Worm (Caenorhabditis elegans) whole organism, L3 larva: ENCODE measurements around the gene fbxc-22.

Source experiments
- R02D3.7 ChIP-seq: fragments of 150-350 bp; optimal IDR thresholded peaks from 2 replicates; lab custom pipeline; 2014; ENCODE audit warnings: missing biosample characterization, missing genetic modification characterization
- ZK546.5 ChIP-seq: sonication (generic microtip); optimal IDR thresholded peaks from 2 replicates; lab custom pipeline; 2017; ENCODE audit warnings: missing biosample characterization, missing genetic modification characterization
- aly-2 ChIP-seq: fragments of 150-350 bp; optimal IDR thresholded peaks from 2 replicates; lab custom pipeline; 2014; ENCODE audit warnings: missing biosample characterization, missing genetic modification characterization
- ceh-28 ChIP-seq: fragments of 150-350 bp; optimal IDR thresholded peaks from 2 replicates; lab custom pipeline; 2014; ENCODE audit warnings: missing biosample characterization, missing genetic modification reagents, missing genetic modification characterization
- elt-2 ChIP-seq: sonication (generic microtip); optimal IDR thresholded peaks from 2 replicates; lab custom pipeline; 2016; ENCODE audit warnings: missing genetic modification reagents, mild to moderate bottlenecking, missing genetic modification characterization, missing compliant biosample characterization
- elt-3 ChIP-seq, 3 experiments: fragments of 150-350 bp in 1 of 3; sonication (generic microtip) in 2 of 3; optimal IDR thresholded peaks; 2 replicates in 2 of 3; 4 replicates in 1 of 3; lab custom pipeline; 2014 to 2017; ENCODE audit warnings: missing biosample characterization in 3 of 3, missing genetic modification characterization in 3 of 3
- fkh-2 ChIP-seq: fragments of 150-350 bp; optimal IDR thresholded peaks from 2 replicates; lab custom pipeline; 2014; ENCODE audit warnings: missing biosample characterization, missing genetic modification reagents, missing genetic modification characterization
- nhr-11 ChIP-seq: fragments of 150-350 bp; optimal IDR thresholded peaks from 2 replicates; lab custom pipeline; 2014; ENCODE audit warnings: missing biosample characterization, missing genetic modification characterization
- nhr-76 ChIP-seq: fragments of 150-350 bp; sonication (generic microtip); optimal IDR thresholded peaks from 5 replicates; lab custom pipeline; 2014; ENCODE audit warnings: missing biosample characterization, missing genetic modification characterization
- snpc-4 ChIP-seq: fragments of 150-350 bp; optimal IDR thresholded peaks from 2 replicates; lab custom pipeline; 2014; ENCODE audit warnings: missing biosample characterization, missing genetic modification characterization
- tbx-2 ChIP-seq: sonication (generic microtip); optimal IDR thresholded peaks from 2 replicates; lab custom pipeline; 2016; ENCODE audit warnings: mild to moderate bottlenecking, missing genetic modification characterization, missing compliant biosample characterization

ce11 chrII:1676088-1676487 is 14.8 kb downstream of the fbxc-22 start, which contains the start of gene fbxb-17:
- TF ChIP-seq snpc-4 (tag; lab: Kevin White, UChicago), result no peak
- no peak for TF ChIP-seq fkh-2 (tag; lab: Kevin White, UChicago)
- TF ChIP-seq nhr-76 (tag; lab: Kevin White, UChicago), result no peak
- no peak for TF ChIP-seq aly-2 (tag; lab: Kevin White, UChicago)
- TF ChIP-seq elt-3 (tag; optimal IDR thresholded peaks at IDR 0.05; lab: Kevin White, UChicago), result no peak
- no peak for TF ChIP-seq ceh-28 (tag; lab: Kevin White, UChicago)
- no peak for TF ChIP-seq R02D3.7 (tag; lab: Kevin White, UChicago)
- no peak for TF ChIP-seq nhr-11
- TF ChIP-seq elt-2 (tag; lab: Kevin White, UChicago), result no peak
- TF ChIP-seq ZK546.5, result no peak
- no peak for TF ChIP-seq tbx-2 (tag; lab: Kevin White, UChicago)
